Worm (Caenorhabditis elegans) whole organism, L3 larva: ENCODE results near the gene str-77.
A peak's percentile ranks its signal among the peaks of the same experiment; 100 is the strongest.

Experiments used
- ZK546.5 ChIP-seq: sonication (generic microtip); optimal IDR thresholded peaks from 2 replicates; lab custom pipeline; 2017; ENCODE audit warnings: missing biosample characterization, missing genetic modification characterization
- aly-2 ChIP-seq: fragments of 150-350 bp; optimal IDR thresholded peaks from 2 replicates; lab custom pipeline; 2014; ENCODE audit warnings: missing biosample characterization, missing genetic modification characterization
- ceh-16 ChIP-seq: sonication (generic microtip); optimal IDR thresholded peaks from 2 replicates; lab custom pipeline; 2017; ENCODE audit warnings: missing biosample characterization, missing genetic modification characterization
- ceh-28 ChIP-seq: fragments of 150-350 bp; optimal IDR thresholded peaks from 2 replicates; lab custom pipeline; 2014; ENCODE audit warnings: missing biosample characterization, missing genetic modification reagents, missing genetic modification characterization
- ceh-82 ChIP-seq: fragments of 150-350 bp; optimal IDR thresholded peaks from 2 replicates; lab custom pipeline; 2014; ENCODE audit warnings: missing biosample characterization, missing genetic modification characterization
- ceh-9 ChIP-seq: sonication (generic microtip); optimal IDR thresholded peaks from 2 replicates; lab custom pipeline; 2018; ENCODE audit warnings: missing biosample characterization, missing genetic modification characterization
- daf-12 ChIP-seq: fragments of 150-350 bp; optimal IDR thresholded peaks from 2 replicates; lab custom pipeline; 2014; ENCODE audit warnings: missing biosample characterization, missing genetic modification reagents, missing genetic modification characterization
- egl-27 ChIP-seq: sonication (generic microtip); optimal IDR thresholded peaks from 4 replicates; lab custom pipeline; 2017; ENCODE audit warnings: missing biosample characterization, missing genetic modification reagents, missing genetic modification characterization
- elt-1 ChIP-seq: fragments of 150-350 bp; optimal IDR thresholded peaks from 2 replicates; lab custom pipeline; 2014; ENCODE audit warnings: missing biosample characterization, missing genetic modification characterization
- elt-2 ChIP-seq: sonication (generic microtip); optimal IDR thresholded peaks from 2 replicates; lab custom pipeline; 2016; ENCODE audit warnings: missing genetic modification reagents, mild to moderate bottlenecking, missing genetic modification characterization, missing compliant biosample characterization
- elt-3 ChIP-seq, 3 experiments: fragments of 150-350 bp in 1 of 3; sonication (generic microtip) in 2 of 3; optimal IDR thresholded peaks; 2 replicates in 2 of 3; 4 replicates in 1 of 3; lab custom pipeline; 2014 to 2017; ENCODE audit warnings: missing biosample characterization in 3 of 3, missing genetic modification characterization in 3 of 3
- eor-1 ChIP-seq, 2 experiments: fragments of 150-350 bp; optimal IDR thresholded peaks; 2 replicates each; lab custom pipeline; 2014 to 2018; ENCODE audit warnings: missing biosample characterization in 2 of 2, missing genetic modification characterization in 2 of 2
- fkh-10 ChIP-seq: sonication (generic microtip); optimal IDR thresholded peaks from 2 replicates; lab custom pipeline; 2017; ENCODE audit warnings: missing biosample characterization, missing genetic modification reagents, missing genetic modification characterization
- fkh-2 ChIP-seq: fragments of 150-350 bp; optimal IDR thresholded peaks from 2 replicates; lab custom pipeline; 2014; ENCODE audit warnings: missing biosample characterization, missing genetic modification reagents, missing genetic modification characterization
- fos-1 ChIP-seq: fragments of 150-350 bp; optimal IDR thresholded peaks from 2 replicates; lab custom pipeline; 2014; ENCODE audit warnings: missing biosample characterization, missing genetic modification characterization
- jun-1 ChIP-seq: fragments of 150-350 bp; optimal IDR thresholded peaks from 2 replicates; lab custom pipeline; 2014; ENCODE audit warnings: missing biosample characterization, missing genetic modification reagents, missing genetic modification characterization
- lin-15B ChIP-seq: fragments of 150-350 bp; optimal IDR thresholded peaks from 2 replicates; lab custom pipeline; 2014; ENCODE audit warnings: missing biosample characterization, missing genetic modification characterization
- lin-39 ChIP-seq: fragments of 150-350 bp; optimal IDR thresholded peaks from 2 replicates; lab custom pipeline; 2018; ENCODE audit warnings: missing biosample characterization, missing genetic modification reagents, missing genetic modification characterization
- lsy-12 ChIP-seq: sonication (generic microtip); optimal IDR thresholded peaks from 2 replicates; lab custom pipeline; 2016; ENCODE audit warnings: mild to moderate bottlenecking, missing genetic modification characterization, missing compliant biosample characterization
- mdl-1 ChIP-seq: fragments of 150-350 bp; optimal IDR thresholded peaks from 2 replicates; lab custom pipeline; 2014; ENCODE audit warnings: missing biosample characterization, missing genetic modification characterization
- nhr-237 ChIP-seq: fragments of 150-350 bp; optimal IDR thresholded peaks from 2 replicates; lab custom pipeline; 2014; ENCODE audit warnings: missing biosample characterization, missing genetic modification characterization
- nhr-28 ChIP-seq: fragments of 150-350 bp; optimal IDR thresholded peaks from 2 replicates; lab custom pipeline; 2014; ENCODE audit warnings: missing biosample characterization, missing genetic modification characterization
- nhr-43 ChIP-seq: sonication (generic microtip); optimal IDR thresholded peaks from 2 replicates; lab custom pipeline; 2016; ENCODE audit warnings: mild to moderate bottlenecking, missing genetic modification characterization, missing compliant biosample characterization; ENCODE audit not compliant: poor library complexity, severe bottlenecking
- nhr-67 ChIP-seq: fragments of 150-350 bp; optimal IDR thresholded peaks from 2 replicates; lab custom pipeline; 2014; ENCODE audit warnings: missing biosample characterization, missing genetic modification characterization
- nhr-77 ChIP-seq: fragments of 150-350 bp; optimal IDR thresholded peaks from 2 replicates; lab custom pipeline; 2014; ENCODE audit warnings: missing biosample characterization, missing genetic modification characterization
- pha-4 ChIP-seq: fragments of 150-350 bp; optimal IDR thresholded peaks from 2 replicates; lab custom pipeline; 2014; ENCODE audit warnings: missing biosample characterization, missing genetic modification reagents, missing genetic modification characterization
- pqm-1 ChIP-seq: fragments of 150-350 bp; optimal IDR thresholded peaks from 2 replicates; lab custom pipeline; 2017; ENCODE audit warnings: missing biosample characterization, missing genetic modification characterization, inconsistent platforms
- skn-1 ChIP-seq: fragments of 150-350 bp; optimal IDR thresholded peaks from 2 replicates; lab custom pipeline; 2014; ENCODE audit warnings: missing biosample characterization, missing genetic modification characterization
- tbx-2 ChIP-seq: sonication (generic microtip); optimal IDR thresholded peaks from 2 replicates; lab custom pipeline; 2016; ENCODE audit warnings: mild to moderate bottlenecking, missing genetic modification characterization, missing compliant biosample characterization
- unc-39 ChIP-seq: sonication (generic microtip); optimal IDR thresholded peaks from 4 replicates; lab custom pipeline; 2017; ENCODE audit warnings: missing biosample characterization, missing genetic modification characterization
- ztf-11 ChIP-seq: fragments of 150-350 bp; optimal IDR thresholded peaks from 2 replicates; lab custom pipeline; 2014; ENCODE audit warnings: missing biosample characterization, missing genetic modification characterization
- ztf-4 ChIP-seq: fragments of 150-350 bp; optimal IDR thresholded peaks from 2 replicates; lab custom pipeline; 2014; ENCODE audit warnings: missing biosample characterization, missing genetic modification characterization

Gene str-77

ce11 chrV:17743802-17744201, 25.1 kb downstream of the str-77 start:
- no peak for TF ChIP-seq skn-1 (tag; lab: Kevin White, UChicago)
- no peak for TF ChIP-seq nhr-77 (tag; lab: Kevin White, UChicago)
- TF ChIP-seq elt-1 (tag; lab: Kevin White, UChicago) = no peak
- no peak for TF ChIP-seq ceh-16 (tag; lab: Kevin White, UChicago)
- no peak for TF ChIP-seq mdl-1
- TF ChIP-seq nhr-43 (tag; lab: Kevin White, UChicago) = no peak
- no peak for TF ChIP-seq ztf-11 (tag; lab: Kevin White, UChicago)
- TF ChIP-seq ztf-4 (tag; lab: Kevin White, UChicago) = no peak
- no peak for TF ChIP-seq ceh-82 (tag; lab: Kevin White, UChicago)
- TF ChIP-seq jun-1 (tag; lab: Kevin White, UChicago) = no peak
- no peak for TF ChIP-seq daf-12 (tag; lab: Kevin White, UChicago)
- TF ChIP-seq nhr-28 (tag; lab: Kevin White, UChicago) = no peak
- no peak for TF ChIP-seq lin-15B (tag; lab: Kevin White, UChicago)
- TF ChIP-seq lin-39 (tag; lab: Kevin White, UChicago) = no peak
- TF ChIP-seq ceh-9 (tag; lab: Kevin White, UChicago) = no peak
- TF ChIP-seq nhr-237 (tag; lab: Kevin White, UChicago) = no peak
- no peak for TF ChIP-seq ceh-28 (tag; lab: Kevin White, UChicago)
- no peak for TF ChIP-seq egl-27 (tag; lab: Kevin White, UChicago)
- no peak for TF ChIP-seq tbx-2 (tag; lab: Kevin White, UChicago)
- no peak for TF ChIP-seq nhr-67 (tag; lab: Kevin White, UChicago)

ce11 chrV:17746959-17747358, 28.2 kb downstream of the str-77 start, which contains the start of gene twk-36:
Gene twk-36, minus strand, starts transcription at chrV:17747059.
- TF ChIP-seq fos-1 (no peak), nhr-237 (tag; lab: Kevin White, UChicago) (no peak), eor-1 (tag; optimal IDR thresholded peaks at IDR 0.05; lab: Kevin White, UChicago) (no peak)

DNA sequence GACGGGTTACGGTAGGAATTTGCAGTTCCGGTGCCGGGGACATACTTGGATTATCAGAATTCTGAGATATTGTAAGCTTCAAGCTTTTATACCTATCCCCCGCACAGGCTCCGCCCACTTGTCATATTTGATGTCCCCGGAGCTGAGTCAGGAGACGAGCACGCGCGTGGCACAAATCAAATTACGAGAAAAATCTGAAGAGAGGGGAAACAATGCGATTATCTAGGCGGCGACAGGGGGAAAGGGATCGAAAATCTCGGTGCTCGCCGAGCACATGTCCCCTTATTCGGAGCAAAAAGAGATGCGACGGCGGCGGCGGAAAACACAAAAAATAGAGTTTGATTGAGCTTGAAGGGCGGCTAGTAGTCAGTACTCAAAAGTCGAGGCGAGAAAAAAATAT, 30.4 kb downstream of the str-77 start, which contains the start of gene R12G8.1:
Gene R12G8.1 (minus strand): TSS at position 63 of the 400 bp plus-strand sequence.
- TF ChIP-seq fkh-10 = peak; percentile 79
- no peak for TF ChIP-seq nhr-28 (tag; lab: Kevin White, UChicago)
- TF ChIP-seq elt-1 (tag; lab: Kevin White, UChicago) = no peak

DNA sequence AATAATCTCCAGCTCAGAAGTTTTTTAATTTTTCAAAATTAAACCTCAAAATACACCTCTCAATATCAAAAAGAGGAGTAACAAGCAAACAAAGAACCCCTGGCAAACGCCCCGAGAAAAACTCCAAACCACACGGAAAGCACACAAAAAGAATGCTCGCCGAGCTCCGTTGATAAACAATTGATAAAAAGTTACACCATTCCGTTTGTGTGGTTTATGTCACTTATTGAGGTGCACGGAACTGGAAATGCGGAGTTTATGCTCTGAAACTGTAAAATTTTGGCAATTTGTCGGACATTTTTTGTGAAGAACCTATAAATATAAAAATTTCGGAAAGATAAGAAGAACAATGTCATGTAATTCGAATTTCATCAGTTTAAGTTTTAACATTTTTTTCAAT, 33.6 kb downstream of the str-77 start:
- no peak for TF ChIP-seq nhr-67 (tag; lab: Kevin White, UChicago)
- TF ChIP-seq elt-3 (tag; optimal IDR thresholded peaks at IDR 0.05; lab: Kevin White, UChicago) = no peak
- TF ChIP-seq fkh-2 (tag; lab: Kevin White, UChicago) = no peak
- TF ChIP-seq lin-15B (tag; lab: Kevin White, UChicago) = no peak
- TF ChIP-seq pqm-1 = peak; percentile 67
- peak; percentile 46 for TF ChIP-seq pha-4 (tag; lab: Kevin White, UChicago)
- peak; percentile 90 for TF ChIP-seq elt-2
- TF ChIP-seq fos-1 = no peak

DNA sequence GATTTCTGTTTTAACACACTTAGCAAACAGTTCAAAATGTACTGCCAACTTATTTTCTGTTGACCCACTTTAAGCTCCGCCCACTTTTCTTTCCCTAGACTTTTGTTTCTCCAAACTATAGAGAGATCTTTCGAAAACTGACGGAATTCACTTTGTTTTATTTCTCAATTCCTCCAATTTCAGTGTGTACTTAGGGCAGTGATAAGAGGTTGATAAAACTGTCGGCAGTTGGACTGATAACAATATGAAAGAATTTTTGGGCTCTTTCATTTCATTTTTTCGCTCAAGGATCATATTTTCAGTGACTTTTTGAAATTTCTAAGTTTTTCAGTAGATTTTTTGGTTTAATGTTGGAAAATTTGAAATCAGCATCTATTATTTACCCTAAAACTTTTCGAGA, 36.3 kb downstream of the str-77 start:
- TF ChIP-seq pha-4 (tag; lab: Kevin White, UChicago) = peak; percentile 31
- TF ChIP-seq fkh-2 (tag; lab: Kevin White, UChicago) = no peak
- no peak for TF ChIP-seq ZK546.5 (tag; lab: Kevin White, UChicago)
- peak; percentile 78 for TF ChIP-seq pqm-1
- TF ChIP-seq elt-2 = peak; percentile 82

- no peak for TF ChIP-seq nhr-77 (tag; lab: Kevin White, UChicago)
- no peak for TF ChIP-seq ZK546.5 (tag; lab: Kevin White, UChicago)
- no peak for TF ChIP-seq aly-2 (tag; lab: Kevin White, UChicago)
- TF ChIP-seq nhr-67 (tag; lab: Kevin White, UChicago) = no peak
- TF ChIP-seq lsy-12 = no peak
- no peak for TF ChIP-seq fkh-10
- TF ChIP-seq daf-12 (tag; lab: Kevin White, UChicago) = no peak
- TF ChIP-seq ztf-4 (tag; lab: Kevin White, UChicago) = no peak
- TF ChIP-seq unc-39 (tag; lab: Kevin White, UChicago) = no peak
- no peak for TF ChIP-seq nhr-43 (tag; lab: Kevin White, UChicago)
- TF ChIP-seq skn-1 (tag; lab: Kevin White, UChicago) = no peak
These were observed 36.8 kb downstream of the str-77 start, which contains the start of gene pgp-9 for ce11 chrV:17755592-17755991. Gene pgp-9, plus strand, starts transcription at chrV:17755892.
